Fruit fly (Drosophila melanogaster) whole organism, embryonic: ENCODE results near the gene CG31174.

Experiments used
- Adf1 ChIP-seq: fragments of 200-800 bp; sonication (Bioruptor generic); IDR thresholded peaks from 2 replicates; pipeline ENCODE4 v1.3.6; 2022; ENCODE audit warnings: missing biosample characterization, missing genetic modification characterization
- Antp ChIP-seq: fragments of 200-800 bp; sonication (Bioruptor generic); optimal IDR thresholded peaks from 3 replicates; lab custom pipeline; 2016; ENCODE audit warnings: missing biosample characterization, missing genetic modification characterization
- BEAF-32 ChIP-seq: fragments of 200-800 bp; sonication (Bioruptor generic); optimal IDR thresholded peaks from 3 replicates; lab custom pipeline; 2017; ENCODE audit warnings: missing biosample characterization, missing genetic modification characterization, mild to moderate bottlenecking, moderate library complexity, missing genetic modification reagents
- CG1024 ChIP-seq: fragments of 200-800 bp; sonication (Bioruptor generic); IDR thresholded peaks from 2 replicates; pipeline ENCODE4 v1.3.6; 2022; ENCODE audit warnings: missing biosample characterization, missing genetic modification characterization
- CG10267 ChIP-seq: fragments of 200-800 bp; sonication (Bioruptor generic); optimal IDR thresholded peaks from 2 replicates; lab custom pipeline; 2018; ENCODE audit warnings: missing biosample characterization, mild to moderate bottlenecking, missing genetic modification characterization, moderate library complexity
- CG10959 ChIP-seq: fragments of 200-800 bp; sonication (Bioruptor generic); IDR thresholded peaks from 2 replicates; pipeline ENCODE4 v1.3.6; 2022; ENCODE audit warnings: missing biosample characterization, missing genetic modification characterization
- CG10979 ChIP-seq: fragments of 200-800 bp; sonication (Bioruptor generic); optimal IDR thresholded peaks from 2 replicates; lab custom pipeline; 2018; ENCODE audit warnings: missing biosample characterization, mild to moderate bottlenecking, missing genetic modification characterization, moderate library complexity
- CG11696 ChIP-seq: fragments of 200-800 bp; sonication (Bioruptor generic); IDR thresholded peaks from 2 replicates; pipeline ENCODE4 v1.3.6; 2022; ENCODE audit warnings: missing biosample characterization, missing genetic modification characterization
- CG11723 ChIP-seq: fragments of 200-800 bp; sonication (Bioruptor generic); optimal IDR thresholded peaks from 2 replicates; lab custom pipeline; 2017; ENCODE audit warnings: missing biosample characterization, mild to moderate bottlenecking, missing genetic modification characterization
- CG12769 ChIP-seq: fragments of 200-800 bp; sonication (Bioruptor generic); optimal IDR thresholded peaks from 2 replicates; lab custom pipeline; 2019; ENCODE audit warnings: missing biosample characterization, mild to moderate bottlenecking, missing genetic modification characterization, moderate library complexity
- CG12942 ChIP-seq: fragments of 200-800 bp; sonication (Bioruptor generic); optimal IDR thresholded peaks from 3 replicates; lab custom pipeline; 2016; ENCODE audit warnings: missing biosample characterization, missing genetic modification characterization
- CG14965 ChIP-seq: fragments of 200-800 bp; sonication (Bioruptor generic); optimal IDR thresholded peaks from 2 replicates; lab custom pipeline; 2016; ENCODE audit warnings: missing biosample characterization, missing genetic modification characterization, borderline replicate concordance
- CG15514 ChIP-seq: fragments of 200-800 bp; sonication (Bioruptor generic); optimal IDR thresholded peaks from 3 replicates; lab custom pipeline; 2017; ENCODE audit warnings: missing biosample characterization, missing genetic modification characterization, mild to moderate bottlenecking, moderate library complexity, missing genetic modification reagents
- CG16815 ChIP-seq: fragments of 200-800 bp; sonication (Bioruptor generic); optimal IDR thresholded peaks from 3 replicates; lab custom pipeline; 2017; ENCODE audit warnings: missing biosample characterization, mild to moderate bottlenecking, missing genetic modification characterization
- CG17361 ChIP-seq: fragments of 200-800 bp; sonication (Bioruptor generic); IDR thresholded peaks from 3 replicates; pipeline ENCODE4 v1.3.6; 2022; ENCODE audit warnings: missing biosample characterization, missing genetic modification characterization
- CG17802 ChIP-seq: fragments of 200-800 bp; sonication (Bioruptor generic); optimal IDR thresholded peaks from 2 replicates; lab custom pipeline; 2018; ENCODE audit warnings: missing biosample characterization, mild to moderate bottlenecking, missing genetic modification characterization, moderate library complexity
- CG1832 ChIP-seq: fragments of 200-800 bp; sonication (Bioruptor generic); optimal IDR thresholded peaks from 2 replicates; lab custom pipeline; 2017; ENCODE audit warnings: missing biosample characterization, mild to moderate bottlenecking, missing genetic modification characterization, inconsistent platforms
- CG2116 ChIP-seq: fragments of 200-800 bp; sonication (Bioruptor generic); optimal IDR thresholded peaks from 3 replicates; lab custom pipeline; 2018; ENCODE audit warnings: missing biosample characterization, mild to moderate bottlenecking, missing genetic modification characterization
- CG2678 ChIP-seq: fragments of 200-800 bp; sonication (Bioruptor generic); optimal IDR thresholded peaks from 3 replicates; lab custom pipeline; 2019; ENCODE audit warnings: missing biosample characterization, mild to moderate bottlenecking, missing genetic modification characterization, moderate library complexity
- CG30403 ChIP-seq: fragments of 200-800 bp; sonication (Bioruptor generic); optimal IDR thresholded peaks from 3 replicates; lab custom pipeline; 2016; ENCODE audit warnings: missing biosample characterization, missing genetic modification characterization
- CG32532 ChIP-seq: fragments of 200-800 bp; sonication (Bioruptor generic); IDR thresholded peaks from 2 replicates; pipeline ENCODE4 v1.3.6; 2022; ENCODE audit warnings: missing biosample characterization, missing genetic modification characterization
- CG6689 ChIP-seq: fragments of 200-800 bp; sonication (Bioruptor generic); IDR thresholded peaks from 2 replicates; pipeline ENCODE4 v1.3.6; 2022; ENCODE audit warnings: missing biosample characterization, missing genetic modification characterization
- CG9727 ChIP-seq: fragments of 200-800 bp; sonication (Bioruptor generic); optimal IDR thresholded peaks from 3 replicates; lab custom pipeline; 2017; ENCODE audit warnings: missing biosample characterization, mild to moderate bottlenecking, missing genetic modification characterization
- CG9932 ChIP-seq: fragments of 200-800 bp; sonication (Bioruptor generic); IDR thresholded peaks from 2 replicates; pipeline ENCODE4 v1.3.6; 2022; ENCODE audit warnings: missing biosample characterization, missing genetic modification characterization
- Chrac-16 ChIP-seq: fragments of 200-800 bp; sonication (Bioruptor generic); optimal IDR thresholded peaks from 3 replicates; lab custom pipeline; 2016; ENCODE audit warnings: missing biosample characterization, missing genetic modification characterization
- Dll ChIP-seq: fragments of 200-800 bp; sonication (Bioruptor generic); IDR thresholded peaks from 4 replicates; pipeline ENCODE4 v1.3.6; 2022; ENCODE audit warnings: missing biosample characterization, missing genetic modification characterization; ENCODE audit not compliant: partially characterized antibody
- Dref ChIP-seq: fragments of 200-800 bp; sonication (Bioruptor generic); IDR thresholded peaks from 2 replicates; pipeline ENCODE4 v1.3.6; 2022; ENCODE audit warnings: missing biosample characterization, missing genetic modification characterization
- Drgx ChIP-seq: fragments of 200-800 bp; sonication (Bioruptor generic); IDR thresholded peaks from 2 replicates; pipeline ENCODE4 v1.3.6; 2022; ENCODE audit warnings: missing biosample characterization, missing genetic modification characterization
- E2f2 ChIP-seq: fragments of 200-800 bp; sonication (Bioruptor generic); IDR thresholded peaks from 2 replicates; pipeline ENCODE4 v1.3.6; 2022; ENCODE audit warnings: missing biosample characterization, missing genetic modification characterization
- Elba2 ChIP-seq: fragments of 200-800 bp; sonication (Bioruptor generic); optimal IDR thresholded peaks from 3 replicates; lab custom pipeline; 2016; ENCODE audit warnings: missing biosample characterization, missing genetic modification characterization
- Hmr ChIP-seq: fragments of 200-800 bp; sonication (Bioruptor generic); optimal IDR thresholded peaks from 3 replicates; lab custom pipeline; 2017; ENCODE audit warnings: mild to moderate bottlenecking, missing biosample characterization, missing genetic modification reagents, missing genetic modification characterization
- Hr3 ChIP-seq: fragments of 200-800 bp; sonication (Bioruptor generic); optimal IDR thresholded peaks from 3 replicates; lab custom pipeline; 2016; ENCODE audit warnings: missing biosample characterization, missing genetic modification characterization
- MBD-R2 ChIP-seq: fragments of 200-800 bp; sonication (Bioruptor generic); IDR thresholded peaks from 2 replicates; pipeline ENCODE4 v1.3.6; 2022; ENCODE audit warnings: missing biosample characterization, missing genetic modification characterization
- NFAT ChIP-seq: fragments of 200-800 bp; sonication (Bioruptor generic); IDR thresholded peaks from 2 replicates; pipeline ENCODE4 v1.3.6; 2022; ENCODE audit warnings: missing biosample characterization, missing genetic modification characterization
- Poxn ChIP-seq: fragments of 200-800 bp; sonication (Bioruptor generic); IDR thresholded peaks from 2 replicates; pipeline ENCODE4 v1.3.6; 2022; ENCODE audit warnings: missing biosample characterization, missing genetic modification characterization
- Ravus ChIP-seq: fragments of 200-800 bp; sonication (Bioruptor generic); IDR thresholded peaks from 2 replicates; pipeline ENCODE4 v1.3.6; 2022; ENCODE audit warnings: missing biosample characterization, missing genetic modification characterization
- Sox100B ChIP-seq: fragments of 200-800 bp; sonication (Bioruptor generic); optimal IDR thresholded peaks from 3 replicates; lab custom pipeline; 2018; ENCODE audit warnings: missing biosample characterization, mild to moderate bottlenecking, missing genetic modification characterization
- Sry-δ ChIP-seq: fragments of 200-800 bp; sonication (Bioruptor generic); optimal IDR thresholded peaks from 2 replicates; lab custom pipeline; 2016; ENCODE audit warnings: missing biosample characterization, missing genetic modification characterization
- Taf1 ChIP-seq: fragments of 200-800 bp; sonication (Bioruptor generic); IDR thresholded peaks from 2 replicates; pipeline ENCODE4 v1.3.6; 2022; ENCODE audit warnings: missing biosample characterization, missing genetic modification characterization
- bcd ChIP-seq: fragments of 200-800 bp; sonication (Bioruptor generic); optimal IDR thresholded peaks from 2 replicates; lab custom pipeline; 2017; ENCODE audit warnings: missing biosample characterization, mild to moderate bottlenecking, missing genetic modification characterization
- chinmo ChIP-seq: fragments of 200-800 bp; sonication (Bioruptor generic); IDR thresholded peaks from 4 replicates; pipeline ENCODE4 v1.3.6; 2022; ENCODE audit warnings: missing biosample characterization, missing genetic modification characterization; ENCODE audit not compliant: partially characterized antibody
- gcm ChIP-seq: fragments of 200-800 bp; sonication (Bioruptor generic); optimal IDR thresholded peaks from 2 replicates; lab custom pipeline; 2019; ENCODE audit warnings: missing biosample characterization, mild to moderate bottlenecking, missing genetic modification characterization, moderate library complexity
- gcm2 ChIP-seq: fragments of 200-800 bp; sonication (Bioruptor generic); optimal IDR thresholded peaks from 2 replicates; lab custom pipeline; 2016; ENCODE audit warnings: missing biosample characterization, missing genetic modification characterization
- pzg ChIP-seq: fragments of 200-800 bp; sonication (Bioruptor generic); optimal IDR thresholded peaks from 3 replicates; lab custom pipeline; 2018; ENCODE audit warnings: missing biosample characterization, mild to moderate bottlenecking, missing genetic modification characterization, moderate library complexity
- run ChIP-seq: fragments of 200-800 bp; sonication (Bioruptor generic); optimal IDR thresholded peaks from 3 replicates; lab custom pipeline; 2018; ENCODE audit warnings: missing biosample characterization, mild to moderate bottlenecking, missing genetic modification characterization
- sens-2 ChIP-seq: fragments of 200-800 bp; sonication (Bioruptor generic); IDR thresholded peaks from 2 replicates; pipeline ENCODE4 v1.3.6; 2022; ENCODE audit warnings: missing biosample characterization, missing genetic modification characterization
- sisA ChIP-seq: fragments of 200-800 bp; sonication (Bioruptor generic); IDR thresholded peaks from 2 replicates; pipeline ENCODE4 v1.3.6; 2022; ENCODE audit warnings: missing biosample characterization, missing genetic modification characterization
- slp2 ChIP-seq: fragments of 200-800 bp; sonication (Bioruptor generic); optimal IDR thresholded peaks from 2 replicates; lab custom pipeline; 2016; ENCODE audit warnings: missing biosample characterization, missing genetic modification characterization
- vvl ChIP-seq: fragments of 200-800 bp; sonication (Bioruptor generic); IDR thresholded peaks from 2 replicates; pipeline ENCODE4 v1.3.6; 2022; ENCODE audit warnings: missing biosample characterization, missing genetic modification characterization

CG31174 gene

DNA sequence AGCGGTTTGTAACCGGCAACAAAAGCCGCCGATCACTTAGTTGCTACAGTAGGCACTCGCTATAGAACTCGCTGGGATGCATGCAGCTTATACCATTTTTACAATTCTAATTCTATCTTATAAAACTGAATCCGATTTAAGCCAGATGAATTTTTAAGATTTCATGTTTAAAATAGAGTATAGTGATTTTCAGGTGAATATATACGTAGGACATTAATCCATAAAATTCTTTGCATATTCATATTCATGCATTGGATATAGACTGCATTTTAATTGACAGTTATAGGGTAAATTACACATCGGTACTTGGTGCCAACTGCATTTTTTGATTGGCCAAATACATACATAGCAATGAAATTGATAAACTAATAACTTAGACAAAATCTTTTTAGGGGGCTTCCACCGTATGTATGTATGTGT is 18.3 kb upstream of the CG31174 start (continued):
- TF ChIP-seq sisA (GFP tag; lab: Robert Waterston, UW) (peak; percentile 51; the same call in 1 of the 2 replicates), CG9932 (no peak), chinmo (GFP tag; lab: Robert Waterston, UW) (no peak), run (tag; lab: Kevin White, UChicago) (no peak), CG10959 (GFP tag; lab: Robert Waterston, UW) (0 out of 2 replicates have a peak, but pooled peaks have one; percentile 23), Elba2 (GFP tag; lab: Kevin White, UChicago) (no peak), CG9727 (GFP tag; lab: Kevin White, UChicago) (no peak), CG2678 (tag; lab: Kevin White, UChicago) (no peak), Hr3 (peak; percentile 20), CG14965 (GFP tag; lab: Kevin White, UChicago) (no peak), CG32532 (no peak), CG15514 (GFP tag; lab: Kevin White, UChicago) (no peak), CG12942 (GFP tag; lab: Kevin White, UChicago) (no peak), Ravus (no peak), CG1832 (GFP tag; lab: Kevin White, UChicago) (no peak), bcd (GFP tag; lab: Kevin White, UChicago) (peak; percentile 32), vvl (GFP tag; lab: Robert Waterston, UW) (peak; percentile 77), CG10979 (tag; lab: Kevin White, UChicago) (peak; percentile 49), CG16815 (GFP tag; lab: Kevin White, UChicago) (peak; percentile 32), CG17361 (GFP tag; lab: Robert Waterston, UW) (peak; percentile 85), gcm2 (no peak), Drgx (GFP tag; lab: Robert Waterston, UW) (peak; percentile 53; the same call in 1 of the 2 replicates), Poxn (GFP tag; lab: Robert Waterston, UW) (no peak), Chrac-16 (GFP tag; lab: Kevin White, UChicago) (peak; percentile 18), Sox100B (GFP tag; lab: Kevin White, UChicago) (peak; percentile 12), Hmr (GFP tag; lab: Kevin White, UChicago) (no peak)

dm6 chr3R:21886861-21887587 is 17.7 kb upstream of the CG31174 start, which contains the start of the genes CG6678 and dnd:
CG6678 (plus strand) TSS chr3R:21887029.
dnd (minus strand) TSS chr3R:21887355.
- TF ChIP-seq CG15514 (GFP tag; lab: Kevin White, UChicago) (no peak), CG2116 (GFP tag; lab: Kevin White, UChicago) (peak; percentile 88), MBD-R2 (GFP tag; lab: Robert Waterston, UW) (peak; percentile 35), CG30403 (GFP tag; lab: Kevin White, UChicago) (no peak), Sry-δ (GFP tag; lab: Kevin White, UChicago) (peak; percentile 72), CG11696 (GFP tag; lab: Robert Waterston, UW) (no peak), Adf1 (GFP tag; lab: Robert Waterston, UW) (peak; percentile 49), Dref (GFP tag; lab: Robert Waterston, UW) (peak; percentile 60), Dll (peak; percentile 37; the same call in 1 of the 4 replicates), CG10267 (tag; lab: Kevin White, UChicago) (peak; percentile 68), CG11723 (GFP tag; lab: Kevin White, UChicago) (no peak), CG12769 (no peak), Taf1 (no peak), pzg (GFP tag; lab: Kevin White, UChicago) (peak; percentile 35), E2f2 (GFP tag; lab: Robert Waterston, UW) (peak; percentile 90), CG1024 (GFP tag; lab: Robert Waterston, UW) (no peak), BEAF-32 (GFP tag; lab: Kevin White, UChicago) (no peak), CG17802 (tag; lab: Kevin White, UChicago) (no peak), sens-2 (GFP tag; lab: Robert Waterston, UW) (no peak), slp2 (GFP tag; lab: Kevin White, UChicago) (no peak), CG6689 (GFP tag; lab: Robert Waterston, UW) (no peak), Antp (GFP tag; lab: Kevin White, UChicago) (no peak), NFAT (peak; percentile 59; the same call in 1 of the 2 replicates), CG16815 (GFP tag; lab: Kevin White, UChicago) (no peak), gcm (GFP tag; lab: Kevin White, UChicago) (no peak)
